Fruit fly (Drosophila melanogaster) whole organism, embryonic: Measurements from ENCODE around the gene org-1.

Experiments
- BEAF-32 ChIP-seq: fragments of 200-800 bp; sonication (Bioruptor generic); optimal IDR thresholded peaks from 3 replicates; lab custom pipeline; 2017; ENCODE audit warnings: missing biosample characterization, missing genetic modification characterization, mild to moderate bottlenecking, moderate library complexity, missing genetic modification reagents
- CG11085 ChIP-seq: fragments of 200-800 bp; sonication (Bioruptor generic); IDR thresholded peaks from 2 replicates; pipeline ENCODE4 v1.3.6; 2022; ENCODE audit warnings: missing biosample characterization, missing genetic modification characterization
- CG12236 ChIP-seq: fragments of 200-800 bp; sonication (Bioruptor generic); optimal IDR thresholded peaks from 2 replicates; lab custom pipeline; 2016; ENCODE audit warnings: missing biosample characterization, missing genetic modification characterization
- CG12769 ChIP-seq: fragments of 200-800 bp; sonication (Bioruptor generic); optimal IDR thresholded peaks from 2 replicates; lab custom pipeline; 2019; ENCODE audit warnings: missing biosample characterization, mild to moderate bottlenecking, missing genetic modification characterization, moderate library complexity
- CG13775 ChIP-seq: fragments of 200-800 bp; sonication (Bioruptor generic); optimal IDR thresholded peaks from 3 replicates; lab custom pipeline; 2017; ENCODE audit warnings: missing biosample characterization, mild to moderate bottlenecking, missing genetic modification characterization
- CG14050 ChIP-seq: fragments of 200-800 bp; sonication (Bioruptor generic); IDR thresholded peaks from 3 replicates; pipeline ENCODE4 v1.3.6; 2022; ENCODE audit warnings: missing biosample characterization, missing genetic modification characterization
- CG15514 ChIP-seq: fragments of 200-800 bp; sonication (Bioruptor generic); optimal IDR thresholded peaks from 3 replicates; lab custom pipeline; 2017; ENCODE audit warnings: missing biosample characterization, missing genetic modification characterization, mild to moderate bottlenecking, moderate library complexity, missing genetic modification reagents
- CG17328 ChIP-seq: fragments of 200-800 bp; sonication (Bioruptor generic); IDR thresholded peaks from 2 replicates; pipeline ENCODE4 v1.3.6; 2022; ENCODE audit warnings: missing biosample characterization, missing genetic modification characterization
- CG17385 ChIP-seq: fragments of 200-800 bp; sonication (Bioruptor generic); optimal IDR thresholded peaks from 3 replicates; lab custom pipeline; 2018; ENCODE audit warnings: missing biosample characterization, mild to moderate bottlenecking, missing genetic modification characterization
- CG18599 ChIP-seq: fragments of 200-800 bp; sonication (Bioruptor generic); optimal IDR thresholded peaks from 3 replicates; lab custom pipeline; 2017; ENCODE audit warnings: missing biosample characterization, missing genetic modification characterization, mild to moderate bottlenecking, moderate library complexity, missing genetic modification reagents
- CG18619 ChIP-seq: fragments of 200-800 bp; sonication (Bioruptor generic); optimal IDR thresholded peaks from 3 replicates; lab custom pipeline; 2017; ENCODE audit warnings: missing biosample characterization, mild to moderate bottlenecking, missing genetic modification characterization
- CG2199 ChIP-seq: fragments of 200-800 bp; sonication (Bioruptor generic); IDR thresholded peaks from 3 replicates; pipeline ENCODE4 v1.3.6; 2022; ENCODE audit warnings: missing biosample characterization, missing genetic modification characterization
- CG2875 ChIP-seq: fragments of 200-800 bp; sonication (Bioruptor generic); optimal IDR thresholded peaks from 2 replicates; lab custom pipeline; 2017; ENCODE audit warnings: missing biosample characterization, mild to moderate bottlenecking, missing genetic modification characterization, missing genetic modification reagents
- CG30431 ChIP-seq: fragments of 200-800 bp; sonication (Bioruptor generic); optimal IDR thresholded peaks from 2 replicates; lab custom pipeline; 2017; ENCODE audit warnings: missing biosample characterization, missing genetic modification characterization
- CG3163 ChIP-seq: fragments of 200-800 bp; sonication (Bioruptor generic); optimal IDR thresholded peaks from 3 replicates; lab custom pipeline; 2016; ENCODE audit warnings: missing biosample characterization, missing genetic modification characterization
- CG32532 ChIP-seq: fragments of 200-800 bp; sonication (Bioruptor generic); IDR thresholded peaks from 2 replicates; pipeline ENCODE4 v1.3.6; 2022; ENCODE audit warnings: missing biosample characterization, missing genetic modification characterization
- CG32767 ChIP-seq: fragments of 200-800 bp; sonication (Bioruptor generic); IDR thresholded peaks from 2 replicates; pipeline ENCODE4 v1.3.6; 2022; ENCODE audit warnings: missing biosample characterization, missing genetic modification characterization
- CG33213 ChIP-seq: fragments of 200-800 bp; sonication (Bioruptor generic); optimal IDR thresholded peaks from 3 replicates; lab custom pipeline; 2016; ENCODE audit warnings: missing biosample characterization, missing genetic modification characterization
- CG3407 ChIP-seq: fragments of 200-800 bp; sonication (Bioruptor generic); optimal IDR thresholded peaks from 2 replicates; lab custom pipeline; 2018; ENCODE audit warnings: missing biosample characterization, mild to moderate bottlenecking, missing genetic modification characterization
- CG42726 ChIP-seq: fragments of 200-800 bp; sonication (Bioruptor generic); IDR thresholded peaks from 2 replicates; pipeline ENCODE4 v1.3.6; 2022; ENCODE audit warnings: missing biosample characterization, missing genetic modification characterization; ENCODE audit not compliant: partially characterized antibody
- CG6683 ChIP-seq: fragments of 200-800 bp; sonication (Bioruptor generic); optimal IDR thresholded peaks from 2 replicates; lab custom pipeline; 2017; ENCODE audit warnings: missing biosample characterization, mild to moderate bottlenecking, missing genetic modification characterization, missing genetic modification reagents
- CG7745 ChIP-seq: fragments of 200-800 bp; sonication (Bioruptor generic); optimal IDR thresholded peaks from 2 replicates; lab custom pipeline; 2018; ENCODE audit warnings: missing biosample characterization, mild to moderate bottlenecking, missing genetic modification characterization, moderate library complexity
- CG7839 ChIP-seq: fragments of 200-800 bp; sonication (Bioruptor generic); optimal IDR thresholded peaks from 3 replicates; lab custom pipeline; 2018; ENCODE audit warnings: missing biosample characterization, mild to moderate bottlenecking, missing genetic modification characterization, moderate library complexity
- CG8765 ChIP-seq: fragments of 200-800 bp; sonication (Bioruptor generic); IDR thresholded peaks from 2 replicates; pipeline ENCODE4 v1.3.6; 2022; ENCODE audit warnings: missing biosample characterization, missing genetic modification characterization
- CkIIα-i1 ChIP-seq: fragments of 200-800 bp; sonication (Bioruptor generic); IDR thresholded peaks from 2 replicates; pipeline ENCODE4 v1.3.6; 2022; ENCODE audit warnings: missing biosample characterization, missing genetic modification characterization
- Dll ChIP-seq: fragments of 200-800 bp; sonication (Bioruptor generic); IDR thresholded peaks from 4 replicates; pipeline ENCODE4 v1.3.6; 2022; ENCODE audit warnings: missing biosample characterization, missing genetic modification characterization; ENCODE audit not compliant: partially characterized antibody
- Ets65A ChIP-seq: fragments of 200-800 bp; sonication (Bioruptor generic); peaks from one replicate; lab custom pipeline; 2016; ENCODE audit warnings: missing biosample characterization, missing genetic modification characterization
- HLH3B ChIP-seq: fragments of 200-800 bp; sonication (Bioruptor generic); IDR thresholded peaks from 2 replicates; pipeline ENCODE4 v1.3.6; 2022; ENCODE audit warnings: missing biosample characterization, missing genetic modification characterization
- Hr39 ChIP-seq: fragments of >200 bp; optimal IDR thresholded peaks from 2 replicates; lab custom pipeline; 2017
- Lpt ChIP-seq: fragments of >200 bp; optimal IDR thresholded peaks from 2 replicates; lab custom pipeline; 2018; ENCODE audit warnings: missing biosample characterization, missing genetic modification characterization
- Mrtf ChIP-seq: fragments of 200-800 bp; sonication (Bioruptor generic); IDR thresholded peaks from 3 replicates; pipeline ENCODE4 v1.3.6; 2022; ENCODE audit warnings: missing biosample characterization, missing genetic modification characterization
- Rfx ChIP-seq: fragments of 200-800 bp; sonication (Bioruptor generic); IDR thresholded peaks from 2 replicates; pipeline ENCODE4 v1.3.6; 2022; ENCODE audit warnings: missing biosample characterization, missing genetic modification characterization
- Six4 ChIP-seq: fragments of 200-800 bp; sonication (Bioruptor generic); optimal IDR thresholded peaks from 2 replicates; lab custom pipeline; 2016; ENCODE audit warnings: missing biosample characterization, missing genetic modification characterization
- Tbp ChIP-seq: fragments of >200 bp; optimal IDR thresholded peaks from 2 replicates; lab custom pipeline; 2018; ENCODE audit warnings: missing biosample characterization, missing genetic modification characterization
- Usf ChIP-seq: fragments of 200-800 bp; sonication (Bioruptor generic); optimal IDR thresholded peaks from 2 replicates; lab custom pipeline; 2017; ENCODE audit warnings: missing genotype, missing biosample characterization, missing genetic modification characterization
- en ChIP-seq: fragments of 200-800 bp; sonication (Bioruptor generic); optimal IDR thresholded peaks from 2 replicates; lab custom pipeline; 2016; ENCODE audit warnings: missing biosample characterization, missing genetic modification characterization
- hkb ChIP-seq, 2 experiments: fragments of 200-800 bp in 1 of 2; fragments of >200 bp in 1 of 2; sonication (Bioruptor generic) in 1 of 2; IDR thresholded peaks in 1 of 2; optimal IDR thresholded peaks in 1 of 2; 2 replicates each; pipeline versions ENCODE4 v1.3.6 to Lab custom; 2017 to 2022; ENCODE audit warnings: missing biosample characterization in 1 of 2, missing genetic modification characterization in 1 of 2
- insv ChIP-seq, 2 experiments: fragments of 200-800 bp; sonication (Bioruptor generic); optimal IDR thresholded peaks; 3 replicates each; lab custom pipeline; 2016 to 2018; ENCODE audit warnings: missing biosample characterization in 2 of 2, missing genetic modification characterization in 2 of 2
- inv ChIP-seq: fragments of 200-800 bp; sonication (Bioruptor generic); IDR thresholded peaks from 2 replicates; pipeline ENCODE4 v1.3.6; 2022; ENCODE audit warnings: missing biosample characterization, missing genetic modification characterization; ENCODE audit not compliant: partially characterized antibody
- ken ChIP-seq: fragments of 200-800 bp; sonication (Bioruptor generic); IDR thresholded peaks from 3 replicates; pipeline ENCODE4 v1.3.6; 2022; ENCODE audit warnings: missing biosample characterization, missing genetic modification characterization
- klu ChIP-seq: fragments of 200-800 bp; sonication (Bioruptor generic); IDR thresholded peaks from 2 replicates; pipeline ENCODE4 v1.3.6; 2022; ENCODE audit warnings: missing biosample characterization, missing genetic modification characterization
- knrl ChIP-seq: fragments of 200-800 bp; sonication (Bioruptor generic); IDR thresholded peaks from 3 replicates; pipeline ENCODE4 v1.3.6; 2022; ENCODE audit warnings: missing biosample characterization, missing genetic modification characterization; ENCODE audit not compliant: partially characterized antibody
- nerfin-1 ChIP-seq: fragments of 200-800 bp; sonication (Bioruptor generic); optimal IDR thresholded peaks from 3 replicates; lab custom pipeline; 2019; ENCODE audit warnings: missing biosample characterization, mild to moderate bottlenecking, missing genetic modification characterization, moderate library complexity
- org-1 ChIP-seq: fragments of 200-800 bp; sonication (Bioruptor generic); optimal IDR thresholded peaks from 2 replicates; lab custom pipeline; 2017; ENCODE audit warnings: missing biosample characterization, missing genetic modification characterization
- run ChIP-seq: fragments of 200-800 bp; sonication (Bioruptor generic); optimal IDR thresholded peaks from 3 replicates; lab custom pipeline; 2018; ENCODE audit warnings: missing biosample characterization, mild to moderate bottlenecking, missing genetic modification characterization
- scrt ChIP-seq: fragments of 200-800 bp; sonication (Bioruptor generic); optimal IDR thresholded peaks from 2 replicates; lab custom pipeline; 2018; ENCODE audit warnings: missing biosample characterization, mild to moderate bottlenecking, missing genetic modification characterization, moderate library complexity
- sqz ChIP-seq: fragments of 200-800 bp; sonication (Bioruptor generic); optimal IDR thresholded peaks from 3 replicates; lab custom pipeline; 2018; ENCODE audit warnings: missing biosample characterization, mild to moderate bottlenecking, missing genetic modification characterization
- tap ChIP-seq: fragments of 200-800 bp; optimal IDR thresholded peaks from 3 replicates; lab custom pipeline; 2019; ENCODE audit warnings: missing biosample characterization, mild to moderate bottlenecking, missing genetic modification characterization, moderate library complexity
- tin ChIP-seq: fragments of 200-800 bp; sonication (Bioruptor generic); optimal IDR thresholded peaks from 3 replicates; lab custom pipeline; 2016; ENCODE audit warnings: missing biosample characterization, missing genetic modification characterization
- tup ChIP-seq: fragments of 200-800 bp; sonication (Bioruptor generic); optimal IDR thresholded peaks from 2 replicates; lab custom pipeline; 2016; ENCODE audit warnings: missing biosample characterization, mild to moderate bottlenecking, missing genetic modification characterization, moderate library complexity

The org-1 gene

dm6 chrX:8492849-8493248 is 38.0 kb upstream of the org-1 start (continued):
- no peak for TF ChIP-seq Usf (GFP tag; lab: Kevin White, UChicago)
- TF ChIP-seq CG32767 = peak; percentile 73; the same call in 1 of the 2 replicates
- peak; percentile 57 for TF ChIP-seq CG18619 (GFP tag; lab: Kevin White, UChicago)
- no peak for TF ChIP-seq knrl (GFP tag; lab: Robert Waterston, UW)
- TF ChIP-seq tin (GFP tag; lab: Kevin White, UChicago) = peak; percentile 79
- peak; percentile 86 for TF ChIP-seq tap (tag; lab: Kevin White, UChicago)
- TF ChIP-seq HLH3B = peak; percentile 92
- peak; percentile 64 for TF ChIP-seq CG32532 (GFP tag; lab: Robert Waterston, UW)
- TF ChIP-seq Lpt (GFP tag; lab: Kevin White, UChicago) = no peak
- TF ChIP-seq CG6683 (GFP tag; lab: Kevin White, UChicago) = no peak
- TF ChIP-seq inv (GFP tag; lab: Robert Waterston, UW) = no peak
- TF ChIP-seq Tbp = no peak
- TF ChIP-seq tup = no peak
- no peak for TF ChIP-seq insv (GFP tag; optimal IDR thresholded peaks at IDR 0.05; lab: Kevin White, UChicago)
- no peak for TF ChIP-seq CG42726 (GFP tag; lab: Robert Waterston, UW)
- peak; percentile 85; the same call in 2 of the 3 replicates for TF ChIP-seq ken (GFP tag; lab: Robert Waterston, UW)
- no peak for TF ChIP-seq CkIIα-i1 (GFP tag; lab: Robert Waterston, UW)
- no peak for TF ChIP-seq hkb (optimal IDR thresholded peaks at IDR 0.05; lab: Kevin White, UChicago)
- TF ChIP-seq hkb (GFP tag; IDR thresholded peaks at IDR 0.05; lab: Robert Waterston, UW) = peak; percentile 93
- peak; percentile 58 for TF ChIP-seq CG30431 (GFP tag; lab: Kevin White, UChicago)
- TF ChIP-seq CG15514 (GFP tag; lab: Kevin White, UChicago) = peak; percentile 31
- peak; percentile 78 for TF ChIP-seq CG2875
- no peak for TF ChIP-seq CG7745 (tag; lab: Kevin White, UChicago)
- peak; percentile 42 for TF ChIP-seq sqz (GFP tag; lab: Kevin White, UChicago)
- TF ChIP-seq CG11085 (GFP tag; lab: Robert Waterston, UW) = 0 out of 2 replicates have a peak, but pooled peaks have one; percentile 46
- no peak for TF ChIP-seq Dll
- peak; percentile 74 for TF ChIP-seq Six4
- TF ChIP-seq Ets65A = peak; percentile 85
- TF ChIP-seq run = peak; percentile 76
- TF ChIP-seq CG3407 (GFP tag; lab: Kevin White, UChicago) = peak; percentile 62
- TF ChIP-seq CG8765 (GFP tag; lab: Robert Waterston, UW) = peak; percentile 45; the same call in 1 of the 2 replicates
- TF ChIP-seq CG14050 (GFP tag; lab: Robert Waterston, UW) = peak; percentile 88
- TF ChIP-seq CG12769 = peak; percentile 44
- peak; percentile 72 for TF ChIP-seq nerfin-1
- TF ChIP-seq klu (GFP tag; lab: Robert Waterston, UW) = 0 out of 2 replicates have a peak, but pooled peaks have one; percentile 26
- TF ChIP-seq CG12236 = no peak
- TF ChIP-seq CG3163 (GFP tag; lab: Kevin White, UChicago) = no peak
- peak; percentile 90 for TF ChIP-seq CG17328 (GFP tag; lab: Robert Waterston, UW)
- TF ChIP-seq Rfx (GFP tag; lab: Robert Waterston, UW) = peak; percentile 65
- peak; percentile 79 for TF ChIP-seq Mrtf (GFP tag; lab: Robert Waterston, UW)
- TF ChIP-seq Hr39 (lab: Kevin White, UChicago) = no peak
- TF ChIP-seq CG33213 (GFP tag; lab: Kevin White, UChicago) = no peak
- peak; percentile 27 for TF ChIP-seq scrt
- peak; percentile 49 for TF ChIP-seq CG13775 (GFP tag; lab: Kevin White, UChicago)
- peak; percentile 80 for TF ChIP-seq CG17385
- TF ChIP-seq en (GFP tag; lab: Kevin White, UChicago) = no peak
- TF ChIP-seq BEAF-32 (GFP tag; lab: Kevin White, UChicago) = no peak
- peak; percentile 36; the same call in 1 of the 3 replicates for TF ChIP-seq CG2199
- peak; percentile 65 for TF ChIP-seq org-1
- TF ChIP-seq CG18599 (GFP tag; lab: Kevin White, UChicago) = peak; percentile 54
- TF ChIP-seq CG7839 (tag; lab: Kevin White, UChicago) = peak; percentile 87
